Worm (Caenorhabditis elegans) whole organism, mixed stage, embryonic: ENCODE data around the gene srx-122.

Experiments
- M03D4.4 ChIP-seq: sonication (generic microtip); optimal IDR thresholded peaks from 2 replicates; lab custom pipeline; 2017; ENCODE audit warnings: mild to moderate bottlenecking, missing genetic modification characterization, missing compliant biosample characterization
- bed-3 ChIP-seq: fragments of 200-800 bp; sonication (Bioruptor generic); optimal IDR thresholded peaks from 3 replicates; lab custom pipeline; 2018; ENCODE audit warnings: mild to moderate bottlenecking, missing genetic modification characterization, moderate library complexity, missing compliant biosample characterization
- blmp-1 ChIP-seq: fragments of 150-350 bp; optimal IDR thresholded peaks from 2 replicates; lab custom pipeline; 2014; ENCODE audit warnings: missing biosample characterization, missing genetic modification characterization
- ceh-39 ChIP-seq: fragments of 150-350 bp; optimal IDR thresholded peaks from 2 replicates; lab custom pipeline; 2014; ENCODE audit warnings: missing biosample characterization, missing genetic modification characterization
- ceh-43 ChIP-seq: fragments of 200-800 bp; sonication (Bioruptor generic); optimal IDR thresholded peaks from 2 replicates; lab custom pipeline; 2018; ENCODE audit warnings: mild to moderate bottlenecking, missing genetic modification characterization, moderate library complexity, missing compliant biosample characterization
- ceh-83 ChIP-seq: fragments of 200-800 bp; sonication (Bioruptor generic); optimal IDR thresholded peaks from 2 replicates; lab custom pipeline; 2018; ENCODE audit warnings: mild to moderate bottlenecking, missing genetic modification characterization, missing compliant biosample characterization
- ces-1 ChIP-seq: fragments of 150-350 bp; optimal IDR thresholded peaks from 2 replicates; lab custom pipeline; 2014; ENCODE audit warnings: missing biosample characterization, missing genetic modification reagents, missing genetic modification characterization
- cnd-1 ChIP-seq: fragments of 200-800 bp; sonication (Bioruptor generic); optimal IDR thresholded peaks from 2 replicates; lab custom pipeline; 2018; ENCODE audit warnings: mild to moderate bottlenecking, missing genetic modification characterization, missing compliant biosample characterization
- drap-1 ChIP-seq: fragments of 200-800 bp; sonication (Bioruptor generic); optimal IDR thresholded peaks from 3 replicates; lab custom pipeline; 2018; ENCODE audit warnings: mild to moderate bottlenecking, missing genetic modification characterization, missing compliant biosample characterization
- elt-1 ChIP-seq: sonication (generic microtip); optimal IDR thresholded peaks from 2 replicates; lab custom pipeline; 2017; ENCODE audit warnings: missing genetic modification characterization, mild to moderate bottlenecking, missing compliant biosample characterization, antibody characterized with exemption, moderate library complexity, borderline replicate concordance; ENCODE audit not compliant: insufficient read depth
- elt-3 ChIP-seq: fragments of 150-350 bp; optimal IDR thresholded peaks from 2 replicates; lab custom pipeline; 2014; ENCODE audit warnings: missing biosample characterization, missing genetic modification characterization
- flh-1 ChIP-seq: fragments of 200-800 bp; sonication (Bioruptor generic); optimal IDR thresholded peaks from 2 replicates; lab custom pipeline; 2018; ENCODE audit warnings: mild to moderate bottlenecking, missing genetic modification characterization, moderate library complexity, missing compliant biosample characterization
- ham-2 ChIP-seq: fragments of 200-800 bp; sonication (Bioruptor generic); optimal IDR thresholded peaks from 2 replicates; lab custom pipeline; 2018; ENCODE audit warnings: mild to moderate bottlenecking, missing genetic modification characterization, missing compliant biosample characterization
- hlh-1 ChIP-seq: fragments of 150-350 bp; optimal IDR thresholded peaks from 2 replicates; lab custom pipeline; 2014; ENCODE audit warnings: missing biosample characterization, missing genetic modification reagents, missing genetic modification characterization
- lin-13 ChIP-seq: fragments of 150-350 bp; optimal IDR thresholded peaks from 2 replicates; lab custom pipeline; 2014; ENCODE audit warnings: missing biosample characterization, missing genetic modification characterization
- lin-32 ChIP-seq: fragments of 200-800 bp; sonication (Bioruptor generic); optimal IDR thresholded peaks from 2 replicates; lab custom pipeline; 2018; ENCODE audit warnings: mild to moderate bottlenecking, missing genetic modification characterization, missing compliant biosample characterization
- lsy-2 ChIP-seq: fragments of 150-350 bp; optimal IDR thresholded peaks from 2 replicates; lab custom pipeline; 2014; ENCODE audit warnings: missing biosample characterization, missing genetic modification characterization
- mab-5 ChIP-seq: fragments of 150-350 bp; optimal IDR thresholded peaks from 2 replicates; lab custom pipeline; 2014; ENCODE audit warnings: missing biosample characterization, missing genetic modification characterization
- mep-1 ChIP-seq: fragments of 150-350 bp; optimal IDR thresholded peaks from 2 replicates; lab custom pipeline; 2017; ENCODE audit warnings: missing biosample characterization, missing genetic modification reagents, missing genetic modification characterization, inconsistent platforms
- mls-2 ChIP-seq: sonication (generic microtip); optimal IDR thresholded peaks from 2 replicates; lab custom pipeline; 2016; ENCODE audit warnings: mild to moderate bottlenecking, missing genetic modification characterization, moderate library complexity, missing compliant biosample characterization
- nhr-12 ChIP-seq: fragments of 150-350 bp; optimal IDR thresholded peaks from 2 replicates; lab custom pipeline; 2014; ENCODE audit warnings: missing biosample characterization, missing genetic modification characterization
- nhr-237 ChIP-seq: fragments of 150-350 bp; optimal IDR thresholded peaks from 2 replicates; lab custom pipeline; 2014; ENCODE audit warnings: missing biosample characterization, missing genetic modification characterization
- nhr-28 ChIP-seq: fragments of 150-350 bp; optimal IDR thresholded peaks from 2 replicates; lab custom pipeline; 2014; ENCODE audit warnings: missing biosample characterization, missing genetic modification characterization
- nhr-76 ChIP-seq: sonication (generic microtip); optimal IDR thresholded peaks from 2 replicates; lab custom pipeline; 2017; ENCODE audit warnings: missing biosample characterization, missing genetic modification characterization
- pha-4 ChIP-seq: fragments of 150-350 bp; optimal IDR thresholded peaks from 2 replicates; lab custom pipeline; 2018; ENCODE audit warnings: missing biosample characterization, missing genetic modification reagents, missing genetic modification characterization
- sem-2 ChIP-seq: fragments of 200-800 bp; sonication (Bioruptor generic); optimal IDR thresholded peaks from 2 replicates; lab custom pipeline; 2018; ENCODE audit warnings: mild to moderate bottlenecking, missing genetic modification characterization, missing compliant biosample characterization
- snpc-4 ChIP-seq: fragments of 150-350 bp; optimal IDR thresholded peaks from 2 replicates; lab custom pipeline; 2014; ENCODE audit warnings: missing biosample characterization, missing genetic modification characterization
- sptf-1 ChIP-seq: sonication (generic microtip); optimal IDR thresholded peaks from 2 replicates; lab custom pipeline; 2017; ENCODE audit warnings: mild to moderate bottlenecking, missing genetic modification characterization, moderate library complexity, missing compliant biosample characterization
- tbx-8 ChIP-seq: fragments of 200-800 bp; sonication (Bioruptor generic); optimal IDR thresholded peaks from 2 replicates; lab custom pipeline; 2018; ENCODE audit warnings: mild to moderate bottlenecking, missing genetic modification characterization, moderate library complexity, missing compliant biosample characterization
- unc-120 ChIP-seq: sonication (generic microtip); optimal IDR thresholded peaks from 2 replicates; lab custom pipeline; 2017; ENCODE audit warnings: missing genetic modification characterization, missing compliant biosample characterization; ENCODE audit not compliant: poor library complexity, severe bottlenecking
- unc-39 ChIP-seq: fragments of 150-350 bp; optimal IDR thresholded peaks from 2 replicates; lab custom pipeline; 2014; ENCODE audit warnings: missing biosample characterization, missing genetic modification characterization
- unc-62 ChIP-seq: fragments of 150-350 bp; optimal IDR thresholded peaks from 2 replicates; lab custom pipeline; 2014; ENCODE audit warnings: missing biosample characterization, missing genetic modification reagents, missing genetic modification characterization
- zip-8 ChIP-seq: fragments of 150-350 bp; optimal IDR thresholded peaks from 2 replicates; lab custom pipeline; 2014; ENCODE audit warnings: missing biosample characterization, missing genetic modification characterization
- ztf-11 ChIP-seq: fragments of 150-350 bp; optimal IDR thresholded peaks from 2 replicates; lab custom pipeline; 2014; ENCODE audit warnings: missing biosample characterization, missing genetic modification characterization

The srx-122 gene

DNA sequence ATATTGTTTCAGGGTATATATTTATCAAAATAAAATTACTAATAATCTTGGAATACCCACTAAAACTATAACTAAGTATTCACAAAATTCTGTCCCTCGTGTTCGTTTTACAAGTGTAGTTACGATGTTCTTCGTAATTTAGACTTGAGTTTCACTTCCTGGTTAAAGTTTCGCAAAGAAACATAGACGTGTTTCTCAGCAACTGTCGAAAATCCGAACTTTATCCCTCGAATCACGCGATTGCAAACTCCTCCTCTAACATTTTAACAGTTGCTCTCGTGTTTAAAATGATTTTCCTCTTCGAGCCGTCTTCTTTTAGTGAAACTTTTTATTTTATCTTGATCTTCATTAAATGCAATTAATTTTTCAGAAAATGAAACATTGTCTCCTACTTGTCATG is 17.7 kb downstream of the srx-122 start, which contains the start of gene T28A11.2:
TSS of gene T28A11.2 (plus strand) at position 371 of the 400 bp plus-strand sequence.
- TF ChIP-seq zip-8 (no peak), nhr-12 (tag; lab: Kevin White, UChicago) (no peak), nhr-76 (no peak), unc-39 (tag; lab: Kevin White, UChicago) (no peak), elt-3 (tag; lab: Kevin White, UChicago) (no peak), lsy-2 (tag; lab: Kevin White, UChicago) (no peak), mab-5 (tag; lab: Kevin White, UChicago) (no peak), pha-4 (tag; lab: Kevin White, UChicago) (no peak), flh-1 (GFP tag; lab: Kevin White, UChicago) (no peak), M03D4.4 (tag; lab: Kevin White, UChicago) (no peak), blmp-1 (tag; lab: Kevin White, UChicago) (no peak), unc-62 (GFP tag; lab: Kevin White, UChicago) (no peak), ham-2 (GFP tag; lab: Kevin White, UChicago) (no peak), mls-2 (tag; lab: Kevin White, UChicago) (no peak), tbx-8 (GFP tag; lab: Kevin White, UChicago) (no peak), nhr-28 (tag; lab: Kevin White, UChicago) (no peak), hlh-1 (tag; lab: Kevin White, UChicago) (no peak), lin-32 (no peak), unc-120 (tag; lab: Kevin White, UChicago) (no peak)

DNA sequence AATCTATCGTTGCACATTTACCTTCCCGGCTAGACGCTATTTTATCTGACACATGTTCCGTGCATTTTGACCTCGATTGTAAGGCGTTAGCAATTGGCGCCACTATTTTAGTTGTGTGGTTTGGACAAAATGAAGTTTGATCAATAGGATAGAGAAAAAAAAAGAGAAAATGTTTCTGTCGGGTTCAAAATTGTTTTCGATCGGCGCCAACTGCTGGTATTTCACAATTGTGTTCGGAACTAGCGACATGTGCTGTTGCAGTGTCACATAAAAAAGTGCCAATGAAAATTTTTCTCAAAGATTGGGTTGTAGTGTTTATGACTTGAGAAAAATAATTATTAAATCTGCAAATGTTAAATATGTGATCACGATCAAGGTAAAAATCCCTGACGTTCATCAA is 18.5 kb downstream of the srx-122 start:
- TF ChIP-seq cnd-1 (tag; lab: Kevin White, UChicago) (no peak), elt-1 (tag; lab: Kevin White, UChicago) (no peak), unc-120 (tag; lab: Kevin White, UChicago) (no peak), elt-3 (tag; lab: Kevin White, UChicago) (no peak)
- TF ChIP-seq, all 35 proteins: peak for 0

DNA sequence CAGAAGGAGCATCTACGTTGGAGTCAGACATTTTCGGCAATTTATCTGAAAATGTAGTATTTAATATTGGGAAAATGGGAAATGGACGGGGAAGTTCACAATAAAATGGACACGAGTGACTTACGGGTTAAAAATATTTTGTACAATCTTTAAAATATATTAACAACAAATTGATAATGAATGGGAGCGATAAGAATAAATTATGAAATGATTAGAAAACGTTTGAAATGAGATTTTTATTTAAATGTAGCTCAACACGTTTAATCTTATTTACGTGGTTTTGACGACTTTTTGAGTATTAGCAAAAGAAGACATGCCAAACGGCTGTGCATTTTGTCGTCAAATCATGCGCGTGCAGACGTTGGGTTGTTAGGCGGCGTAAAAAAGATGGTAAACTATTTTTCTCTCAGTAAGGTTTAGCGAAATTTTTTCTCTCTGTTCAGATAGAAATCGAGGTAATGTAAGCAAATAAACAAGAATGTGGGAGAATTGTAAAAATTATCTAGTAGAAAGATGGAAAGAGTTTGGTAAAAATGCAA is 19.5 kb downstream of the srx-122 start, which contains the start of gene fbxa-64:
TSS of gene fbxa-64 (minus strand) at position 51 of the 539 bp plus-strand sequence.
- TF ChIP-seq sem-2 (GFP tag; lab: Kevin White, UChicago) (no peak), nhr-12 (tag; lab: Kevin White, UChicago) (no peak), nhr-76 (no peak), drap-1 (GFP tag; lab: Kevin White, UChicago) (no peak), hlh-1 (tag; lab: Kevin White, UChicago) (no peak)
- TF ChIP-seq, all 35 proteins: peak for 0

DNA sequence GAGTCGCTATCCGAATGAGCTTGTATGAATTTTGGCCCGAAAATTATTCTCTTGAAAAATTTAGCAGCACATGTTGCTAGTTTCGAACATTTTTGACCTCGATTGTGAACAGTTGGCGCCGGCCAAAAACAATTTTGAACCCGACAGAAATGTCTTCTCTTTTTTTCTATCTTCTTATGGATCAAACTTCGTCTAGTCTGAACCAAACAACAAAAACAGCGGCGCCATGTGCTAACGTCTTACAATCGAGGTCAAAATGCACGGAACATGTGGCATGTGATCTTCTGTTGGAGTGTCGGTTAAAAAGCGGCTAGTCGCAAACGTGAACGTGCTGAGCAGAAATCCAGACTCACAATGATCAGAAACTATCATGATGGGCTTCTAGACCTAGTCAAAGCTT is 21.5 kb downstream of the srx-122 start:
- TF ChIP-seq ham-2 (GFP tag; lab: Kevin White, UChicago) (no peak), lin-32 (no peak), ces-1 (GFP tag; lab: Kevin White, UChicago) (no peak), zip-8 (no peak), unc-120 (tag; lab: Kevin White, UChicago) (no peak), nhr-76 (no peak), sem-2 (GFP tag; lab: Kevin White, UChicago) (no peak), ceh-83 (GFP tag; lab: Kevin White, UChicago) (no peak), cnd-1 (tag; lab: Kevin White, UChicago) (no peak), mep-1 (tag; lab: Kevin White, UChicago) (no peak), lin-13 (tag; lab: Kevin White, UChicago) (no peak), nhr-237 (tag; lab: Kevin White, UChicago) (no peak), hlh-1 (tag; lab: Kevin White, UChicago) (no peak), bed-3 (GFP tag; lab: Kevin White, UChicago) (no peak), M03D4.4 (tag; lab: Kevin White, UChicago) (no peak), blmp-1 (tag; lab: Kevin White, UChicago) (no peak), pha-4 (tag; lab: Kevin White, UChicago) (no peak), nhr-12 (tag; lab: Kevin White, UChicago) (no peak)
- TF ChIP-seq, all 35 proteins: peak for 0

DNA sequence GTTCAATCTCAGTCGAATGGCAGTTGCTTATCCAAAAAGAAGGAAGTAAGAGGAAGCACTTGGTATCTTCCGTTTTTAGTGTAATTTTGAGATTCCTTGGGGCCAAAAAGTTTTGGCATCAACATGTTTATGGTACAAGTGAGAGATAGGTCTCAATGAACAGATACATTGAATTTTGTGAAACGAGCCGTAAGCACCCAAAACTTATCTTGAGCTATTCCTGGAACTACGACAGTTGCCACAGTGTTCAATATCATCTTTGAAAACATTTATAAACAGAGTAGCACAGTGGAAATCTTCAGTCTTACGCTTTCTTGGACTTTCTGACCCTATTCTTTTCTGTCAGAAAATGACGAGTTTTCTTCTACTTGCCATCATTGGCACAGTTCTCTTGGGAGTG is 22.6 kb downstream of the srx-122 start, which contains the start of gene T28A11.3:
TSS of gene T28A11.3 (plus strand) at position 301 of the 400 bp plus-strand sequence.
- TF ChIP-seq snpc-4 (tag; lab: Kevin White, UChicago): no peak
- no peak for TF ChIP-seq ztf-11
- no peak for TF ChIP-seq bed-3 (GFP tag; lab: Kevin White, UChicago)
- no peak for TF ChIP-seq mab-5 (tag; lab: Kevin White, UChicago)
- no peak for TF ChIP-seq unc-120 (tag; lab: Kevin White, UChicago)
- no peak for TF ChIP-seq sptf-1 (tag; lab: Kevin White, UChicago)
- TF ChIP-seq nhr-28 (tag; lab: Kevin White, UChicago): no peak
- TF ChIP-seq unc-39 (tag; lab: Kevin White, UChicago): no peak
- no peak for TF ChIP-seq zip-8
- TF ChIP-seq sem-2 (GFP tag; lab: Kevin White, UChicago): no peak
- TF ChIP-seq mep-1 (tag; lab: Kevin White, UChicago): no peak
- TF ChIP-seq M03D4.4 (tag; lab: Kevin White, UChicago): no peak
- no peak for TF ChIP-seq lin-32
- no peak for TF ChIP-seq ceh-39 (tag; lab: Kevin White, UChicago)
- no peak for TF ChIP-seq ceh-43 (GFP tag; lab: Kevin White, UChicago)
